In genomic region chrIII:12711217-12711616, ce11 we compare ENCODE assay signal across 8 worm cellular contexts.
A peak's percentile ranks its signal among the peaks of the same experiment; 100 is the strongest.
TF ChIP-seq lines count a peak whose summit lies in the region.

Gene hut-1 (plus strand): TSS chrIII:12711560.

TF ChIP-seq in whole organism, L1 larva, 84 proteins besides CTCF, POLR2A, EP300 and RAD21 (continues in another document):
- TF ChIP-seq ceh-82 (tag; optimal IDR thresholded peaks at IDR 0.05; lab: Kevin White, UChicago) (peak; percentile 1 to 60 (median 37)), C16A3.4 (tag; optimal IDR thresholded peaks at IDR 0.05; lab: Kevin White, UChicago) (peak; percentile 72), mab-9 (GFP tag; IDR thresholded peaks at IDR 0.05; lab: Robert Waterston, UW) (no peak), mep-1 (tag; optimal IDR thresholded peaks at IDR 0.05; lab: Kevin White, UChicago) (peak; percentile 29), swsn-7 (tag; optimal IDR thresholded peaks at IDR 0.05; lab: Kevin White, UChicago) (peak; percentile 34), nhr-71 (tag; optimal IDR thresholded peaks at IDR 0.05; lab: Kevin White, UChicago) (peak; percentile 64), dsc-1 (tag; optimal IDR thresholded peaks at IDR 0.05; lab: Kevin White, UChicago) (peak; percentile 4), fkh-8 (tag; optimal IDR thresholded peaks at IDR 0.05; lab: Kevin White, UChicago) (no peak), blmp-1 (tag; optimal IDR thresholded peaks at IDR 0.05; lab: Kevin White, UChicago) (peak; percentile 35), pqm-1 (tag; optimal IDR thresholded peaks at IDR 0.05; lab: Kevin White, UChicago) (no peak), ceh-8 (GFP tag; optimal IDR thresholded peaks at IDR 0.05; lab: Kevin White, UChicago) (no peak)

TF ChIP-seq in whole organism, L2 larva, 48 proteins besides CTCF, POLR2A, EP300 and RAD21 (continues in another document):
- TF ChIP-seq crh-2 (tag; optimal IDR thresholded peaks at IDR 0.05; lab: Kevin White, UChicago) (peak; percentile 54), nhr-129 (tag; optimal IDR thresholded peaks at IDR 0.05; lab: Kevin White, UChicago) (peak; percentile 70), lsy-2 (tag; optimal IDR thresholded peaks at IDR 0.05; lab: Kevin White, UChicago) (peak in 1 of 2 experiments; percentile 68), nhr-10 (tag; optimal IDR thresholded peaks at IDR 0.05; lab: Kevin White, UChicago) (no peak), blmp-1 (tag; optimal IDR thresholded peaks at IDR 0.05; lab: Kevin White, UChicago; ENCODE audit: insufficient read depth) (no peak), elt-1 (tag; optimal IDR thresholded peaks at IDR 0.05; lab: Kevin White, UChicago) (no peak), sem-4 (tag; optimal IDR thresholded peaks at IDR 0.05; lab: Kevin White, UChicago) (peak; percentile 59), mbf-1 (tag; optimal IDR thresholded peaks at IDR 0.05; lab: Kevin White, UChicago) (no peak), lin-13 (GFP tag; optimal IDR thresholded peaks at IDR 0.05; lab: Kevin White, UChicago) (peak; percentile 60), unc-55 (GFP tag; optimal IDR thresholded peaks at IDR 0.05; lab: Kevin White, UChicago) (peak; percentile 84), nhr-237 (tag; optimal IDR thresholded peaks at IDR 0.05; lab: Kevin White, UChicago) (no peak)

TF ChIP-seq in whole organism, L3 larva, 47 proteins besides CTCF, POLR2A, EP300 and RAD21 (continues in another document):
- TF ChIP-seq fkh-2 (tag; optimal IDR thresholded peaks at IDR 0.05; lab: Kevin White, UChicago) (no peak), ceh-9 (tag; optimal IDR thresholded peaks at IDR 0.05; lab: Kevin White, UChicago) (no peak), egl-5 (tag; optimal IDR thresholded peaks at IDR 0.05; lab: Kevin White, UChicago) (peak; percentile 93), zag-1 (tag; optimal IDR thresholded peaks at IDR 0.05; lab: Kevin White, UChicago) (no peak), elt-3 (tag; optimal IDR thresholded peaks at IDR 0.05; lab: Kevin White, UChicago) (no peak), nhr-76 (tag; optimal IDR thresholded peaks at IDR 0.05; lab: Kevin White, UChicago) (no peak), elt-1 (tag; optimal IDR thresholded peaks at IDR 0.05; lab: Kevin White, UChicago) (no peak), aly-2 (tag; optimal IDR thresholded peaks at IDR 0.05; lab: Kevin White, UChicago) (no peak), nhr-67 (tag; optimal IDR thresholded peaks at IDR 0.05; lab: Kevin White, UChicago) (no peak), nhr-23 (tag; optimal IDR thresholded peaks at IDR 0.05; lab: Kevin White, UChicago) (peak; percentile 16), R02D3.7 (tag; optimal IDR thresholded peaks at IDR 0.05; lab: Kevin White, UChicago) (no peak), ceh-16 (tag; optimal IDR thresholded peaks at IDR 0.05; lab: Kevin White, UChicago) (no peak), unc-62 (GFP tag; optimal IDR thresholded peaks at IDR 0.05; lab: Kevin White, UChicago) (no peak)

TF ChIP-seq in whole organism, L4 larva, 104 proteins besides CTCF, POLR2A, EP300 and RAD21 (continues in another document):
- peak; percentile 10 for TF ChIP-seq hlh-30 (tag; optimal IDR thresholded peaks at IDR 0.05; lab: Kevin White, UChicago; ENCODE audit: insufficient read depth)
- TF ChIP-seq ctbp-1 (GFP tag; IDR thresholded peaks at IDR 0.05; lab: Robert Waterston, UW) = peak; percentile 35; the same call in 1 of the 2 replicates
- no peak for TF ChIP-seq daf-8 (GFP tag; IDR thresholded peaks at IDR 0.05; lab: Robert Waterston, UW)
- TF ChIP-seq dmd-9 (GFP tag; IDR thresholded peaks at IDR 0.05; lab: Robert Waterston, UW) = peak; percentile 51; the same call in 1 of the 2 replicates
- TF ChIP-seq gei-8 (GFP tag; optimal IDR thresholded peaks at IDR 0.05; lab: Kevin White, UChicago) = no peak
- TF ChIP-seq zip-11 (GFP tag; IDR thresholded peaks at IDR 0.05; lab: Robert Waterston, UW) = no peak
- peak; percentile 66 for TF ChIP-seq mes-2 (tag; optimal IDR thresholded peaks at IDR 0.05; lab: Kevin White, UChicago; ENCODE audit: poor library complexity, severe bottlenecking)
- no peak for TF ChIP-seq set-16 (GFP tag; IDR thresholded peaks at IDR 0.05; lab: Robert Waterston, UW)
- TF ChIP-seq nhr-48 (tag; optimal IDR thresholded peaks at IDR 0.05; lab: Kevin White, UChicago) = no peak
- no peak for TF ChIP-seq pha-4 (GFP tag; IDR thresholded peaks at IDR 0.05; lab: Robert Waterston, UW)
- no peak for TF ChIP-seq pha-4 (tag; optimal IDR thresholded peaks at IDR 0.05; lab: Kevin White, UChicago)
- TF ChIP-seq dpl-1 (GFP tag; optimal IDR thresholded peaks at IDR 0.05; lab: Kevin White, UChicago) = peak; percentile 83

TF ChIP-seq in whole organism, early embryonic, 17 proteins besides CTCF, POLR2A, EP300 and RAD21:
- TF ChIP-seq tbx-37 (GFP tag; conservative IDR thresholded peaks at IDR 0.05; lab: Robert Waterston, UW) = 0 out of 2 replicates have a peak, but pooled peaks have one; percentile 2
- peak; percentile 20 for TF ChIP-seq hmg-4 (GFP tag; optimal IDR thresholded peaks at IDR 0.05; lab: Kevin White, UChicago)
- no peak for TF ChIP-seq B0310.2 (tag; optimal IDR thresholded peaks at IDR 0.05; lab: Kevin White, UChicago)
- TF ChIP-seq F13C5.2 (tag; optimal IDR thresholded peaks at IDR 0.05; lab: Kevin White, UChicago) = peak; percentile 29
- TF ChIP-seq tbx-11 (GFP tag; IDR thresholded peaks at IDR 0.05; lab: Robert Waterston, UW) = no peak

TF ChIP-seq in whole organism, late embryonic, 69 proteins besides CTCF, POLR2A, EP300 and RAD21:
- TF ChIP-seq gmeb-2 (tag; optimal IDR thresholded peaks at IDR 0.05; lab: Kevin White, UChicago) = no peak
- TF ChIP-seq unc-42 (tag; optimal IDR thresholded peaks at IDR 0.05; lab: Kevin White, UChicago) = peak; percentile 72
- TF ChIP-seq nfya-1 (tag; optimal IDR thresholded peaks at IDR 0.05; lab: Kevin White, UChicago) = peak; percentile 32
- TF ChIP-seq ceh-48 (tag; optimal IDR thresholded peaks at IDR 0.05; lab: Kevin White, UChicago) = peak; percentile 17
- peak; percentile 33 for TF ChIP-seq ceh-31 (tag; optimal IDR thresholded peaks at IDR 0.05; lab: Kevin White, UChicago)
- no peak for TF ChIP-seq hlh-30 (tag; optimal IDR thresholded peaks at IDR 0.05; lab: Kevin White, UChicago; ENCODE audit: insufficient read depth)
- peak; percentile 31 for TF ChIP-seq ref-2 (tag; optimal IDR thresholded peaks at IDR 0.05; lab: Kevin White, UChicago)

TF ChIP-seq in whole organism, mixed stage, embryonic, 35 proteins besides CTCF, POLR2A, EP300 and RAD21:
- TF ChIP-seq lin-13 (tag; optimal IDR thresholded peaks at IDR 0.05; lab: Kevin White, UChicago) = peak; percentile 66
- TF ChIP-seq ztf-11 (tag; optimal IDR thresholded peaks at IDR 0.05; lab: Kevin White, UChicago) = no peak
- no peak for TF ChIP-seq lin-32 (GFP tag; optimal IDR thresholded peaks at IDR 0.05; lab: Kevin White, UChicago)
- no peak for TF ChIP-seq snpc-4 (tag; optimal IDR thresholded peaks at IDR 0.05; lab: Kevin White, UChicago)
- peak; percentile 46 for TF ChIP-seq pha-4 (tag; optimal IDR thresholded peaks at IDR 0.05; lab: Kevin White, UChicago)
- no peak for TF ChIP-seq nhr-28 (tag; optimal IDR thresholded peaks at IDR 0.05; lab: Kevin White, UChicago)
- peak; percentile 25 for TF ChIP-seq lsy-2 (tag; optimal IDR thresholded peaks at IDR 0.05; lab: Kevin White, UChicago)
- TF ChIP-seq nhr-237 (tag; optimal IDR thresholded peaks at IDR 0.05; lab: Kevin White, UChicago) = peak; percentile 14
- peak; percentile 84 for TF ChIP-seq ces-1 (GFP tag; optimal IDR thresholded peaks at IDR 0.05; lab: Kevin White, UChicago)
- no peak for TF ChIP-seq mls-2 (tag; optimal IDR thresholded peaks at IDR 0.05; lab: Kevin White, UChicago)

TF ChIP-seq in whole organism, young adult, 124 proteins besides CTCF, POLR2A, EP300 and RAD21:
- TF ChIP-seq dpl-1 (GFP tag; optimal IDR thresholded peaks at IDR 0.05; lab: Kevin White, UChicago) (peak; percentile 9), K12H6.12 (tag; optimal IDR thresholded peaks at IDR 0.05; lab: Kevin White, UChicago) (no peak), efl-1 (GFP tag; optimal IDR thresholded peaks at IDR 0.05; lab: Kevin White, UChicago) (no peak), fkh-3 (tag; optimal IDR thresholded peaks at IDR 0.05; lab: Kevin White, UChicago) (no peak), nhr-90 (tag; optimal IDR thresholded peaks at IDR 0.05; lab: Kevin White, UChicago) (no peak), ztf-25 (GFP tag; IDR thresholded peaks at IDR 0.05; lab: Robert Waterston, UW) (no peak), nfyb-1 (GFP tag; IDR thresholded peaks at IDR 0.05; lab: Robert Waterston, UW) (no peak), Y53G8AR.9 (GFP tag; conservative IDR thresholded peaks at IDR 0.05; lab: Robert Waterston, UW) (no peak), lag-1 (GFP tag; IDR thresholded peaks at IDR 0.05; lab: Robert Waterston, UW) (no peak), mcd-1 (GFP tag; IDR thresholded peaks at IDR 0.05; lab: Robert Waterston, UW) (0 out of 2 replicates have a peak, but pooled peaks have one; percentile 6), dox-1 (GFP tag; IDR thresholded peaks at IDR 0.05; lab: Robert Waterston, UW) (no peak), ceh-79 (tag; optimal IDR thresholded peaks at IDR 0.05; lab: Kevin White, UChicago) (no peak), ztf-6 (GFP tag; IDR thresholded peaks at IDR 0.05; lab: Robert Waterston, UW) (no peak), F52B5.7 (tag; optimal IDR thresholded peaks at IDR 0.05; lab: Kevin White, UChicago) (no peak), C06A6.2 (GFP tag; conservative IDR thresholded peaks at IDR 0.05; lab: Robert Waterston, UW) (no peak), him-1 (tag; optimal IDR thresholded peaks at IDR 0.05; lab: Kevin White, UChicago) (no peak), F49E8.2 (tag; optimal IDR thresholded peaks at IDR 0.05; lab: Kevin White, UChicago; ENCODE audit: insufficient read depth) (no peak), lin-54 (GFP tag; optimal IDR thresholded peaks at IDR 0.05; lab: Kevin White, UChicago) (peak; percentile 14), ceh-58 (GFP tag; IDR thresholded peaks at IDR 0.05; lab: Robert Waterston, UW) (no peak), ztf-26 (tag; optimal IDR thresholded peaks at IDR 0.05; lab: Kevin White, UChicago) (no peak), ceh-27 (GFP tag; optimal IDR thresholded peaks at IDR 0.05; lab: Kevin White, UChicago) (peak; percentile 24), sdz-38 (tag; optimal IDR thresholded peaks at IDR 0.05; lab: Kevin White, UChicago) (no peak), attf-5 (GFP tag; optimal IDR thresholded peaks at IDR 0.05; lab: Kevin White, UChicago) (no peak), lin-35 (GFP tag; optimal IDR thresholded peaks at IDR 0.05; lab: Kevin White, UChicago) (peak in 1 of 3 experiments; percentile 12), let-526 (GFP tag; IDR thresholded peaks at IDR 0.05; lab: Robert Waterston, UW) (no peak), B0336.3 (GFP tag; IDR thresholded peaks at IDR 0.05; lab: Robert Waterston, UW) (no peak), cebp-1 (GFP tag; IDR thresholded peaks at IDR 0.05; lab: Robert Waterston, UW) (no peak), cebp-1 (tag; optimal IDR thresholded peaks at IDR 0.05; lab: Kevin White, UChicago) (peak; percentile 26), xnd-1 (tag; optimal IDR thresholded peaks at IDR 0.05; lab: Kevin White, UChicago) (no peak)
